Worm (Caenorhabditis elegans) whole organism, mixed stage, embryonic: ENCODE measurements around the gene cpg-9.

Source experiments
- M03D4.4 ChIP-seq: sonication (generic microtip); optimal IDR thresholded peaks from 2 replicates; lab custom pipeline; 2017; ENCODE audit warnings: mild to moderate bottlenecking, missing genetic modification characterization, missing compliant biosample characterization
- bed-3 ChIP-seq: fragments of 200-800 bp; sonication (Bioruptor generic); optimal IDR thresholded peaks from 3 replicates; lab custom pipeline; 2018; ENCODE audit warnings: mild to moderate bottlenecking, missing genetic modification characterization, moderate library complexity, missing compliant biosample characterization
- blmp-1 ChIP-seq: fragments of 150-350 bp; optimal IDR thresholded peaks from 2 replicates; lab custom pipeline; 2014; ENCODE audit warnings: missing biosample characterization, missing genetic modification characterization
- ceh-39 ChIP-seq: fragments of 150-350 bp; optimal IDR thresholded peaks from 2 replicates; lab custom pipeline; 2014; ENCODE audit warnings: missing biosample characterization, missing genetic modification characterization
- ceh-43 ChIP-seq: fragments of 200-800 bp; sonication (Bioruptor generic); optimal IDR thresholded peaks from 2 replicates; lab custom pipeline; 2018; ENCODE audit warnings: mild to moderate bottlenecking, missing genetic modification characterization, moderate library complexity, missing compliant biosample characterization
- ceh-83 ChIP-seq: fragments of 200-800 bp; sonication (Bioruptor generic); optimal IDR thresholded peaks from 2 replicates; lab custom pipeline; 2018; ENCODE audit warnings: mild to moderate bottlenecking, missing genetic modification characterization, missing compliant biosample characterization
- ces-1 ChIP-seq: fragments of 150-350 bp; optimal IDR thresholded peaks from 2 replicates; lab custom pipeline; 2014; ENCODE audit warnings: missing biosample characterization, missing genetic modification reagents, missing genetic modification characterization
- cnd-1 ChIP-seq: fragments of 200-800 bp; sonication (Bioruptor generic); optimal IDR thresholded peaks from 2 replicates; lab custom pipeline; 2018; ENCODE audit warnings: mild to moderate bottlenecking, missing genetic modification characterization, missing compliant biosample characterization
- drap-1 ChIP-seq: fragments of 200-800 bp; sonication (Bioruptor generic); optimal IDR thresholded peaks from 3 replicates; lab custom pipeline; 2018; ENCODE audit warnings: mild to moderate bottlenecking, missing genetic modification characterization, missing compliant biosample characterization
- flh-1 ChIP-seq: fragments of 200-800 bp; sonication (Bioruptor generic); optimal IDR thresholded peaks from 2 replicates; lab custom pipeline; 2018; ENCODE audit warnings: mild to moderate bottlenecking, missing genetic modification characterization, moderate library complexity, missing compliant biosample characterization
- ham-2 ChIP-seq: fragments of 200-800 bp; sonication (Bioruptor generic); optimal IDR thresholded peaks from 2 replicates; lab custom pipeline; 2018; ENCODE audit warnings: mild to moderate bottlenecking, missing genetic modification characterization, missing compliant biosample characterization
- hlh-1 ChIP-seq: fragments of 150-350 bp; optimal IDR thresholded peaks from 2 replicates; lab custom pipeline; 2014; ENCODE audit warnings: missing biosample characterization, missing genetic modification reagents, missing genetic modification characterization
- lin-13 ChIP-seq: fragments of 150-350 bp; optimal IDR thresholded peaks from 2 replicates; lab custom pipeline; 2014; ENCODE audit warnings: missing biosample characterization, missing genetic modification characterization
- lin-32 ChIP-seq: fragments of 200-800 bp; sonication (Bioruptor generic); optimal IDR thresholded peaks from 2 replicates; lab custom pipeline; 2018; ENCODE audit warnings: mild to moderate bottlenecking, missing genetic modification characterization, missing compliant biosample characterization
- lsy-2 ChIP-seq: fragments of 150-350 bp; optimal IDR thresholded peaks from 2 replicates; lab custom pipeline; 2014; ENCODE audit warnings: missing biosample characterization, missing genetic modification characterization
- mab-5 ChIP-seq: fragments of 150-350 bp; optimal IDR thresholded peaks from 2 replicates; lab custom pipeline; 2014; ENCODE audit warnings: missing biosample characterization, missing genetic modification characterization
- mep-1 ChIP-seq: fragments of 150-350 bp; optimal IDR thresholded peaks from 2 replicates; lab custom pipeline; 2017; ENCODE audit warnings: missing biosample characterization, missing genetic modification reagents, missing genetic modification characterization, inconsistent platforms
- mls-2 ChIP-seq: sonication (generic microtip); optimal IDR thresholded peaks from 2 replicates; lab custom pipeline; 2016; ENCODE audit warnings: mild to moderate bottlenecking, missing genetic modification characterization, moderate library complexity, missing compliant biosample characterization
- nhr-76 ChIP-seq: sonication (generic microtip); optimal IDR thresholded peaks from 2 replicates; lab custom pipeline; 2017; ENCODE audit warnings: missing biosample characterization, missing genetic modification characterization
- pha-4 ChIP-seq: fragments of 150-350 bp; optimal IDR thresholded peaks from 2 replicates; lab custom pipeline; 2018; ENCODE audit warnings: missing biosample characterization, missing genetic modification reagents, missing genetic modification characterization
- sem-2 ChIP-seq: fragments of 200-800 bp; sonication (Bioruptor generic); optimal IDR thresholded peaks from 2 replicates; lab custom pipeline; 2018; ENCODE audit warnings: mild to moderate bottlenecking, missing genetic modification characterization, missing compliant biosample characterization
- sptf-1 ChIP-seq: sonication (generic microtip); optimal IDR thresholded peaks from 2 replicates; lab custom pipeline; 2017; ENCODE audit warnings: mild to moderate bottlenecking, missing genetic modification characterization, moderate library complexity, missing compliant biosample characterization
- tbx-8 ChIP-seq: fragments of 200-800 bp; sonication (Bioruptor generic); optimal IDR thresholded peaks from 2 replicates; lab custom pipeline; 2018; ENCODE audit warnings: mild to moderate bottlenecking, missing genetic modification characterization, moderate library complexity, missing compliant biosample characterization
- unc-120 ChIP-seq: sonication (generic microtip); optimal IDR thresholded peaks from 2 replicates; lab custom pipeline; 2017; ENCODE audit warnings: missing genetic modification characterization, missing compliant biosample characterization; ENCODE audit not compliant: poor library complexity, severe bottlenecking
- unc-39 ChIP-seq: fragments of 150-350 bp; optimal IDR thresholded peaks from 2 replicates; lab custom pipeline; 2014; ENCODE audit warnings: missing biosample characterization, missing genetic modification characterization
- unc-62 ChIP-seq: fragments of 150-350 bp; optimal IDR thresholded peaks from 2 replicates; lab custom pipeline; 2014; ENCODE audit warnings: missing biosample characterization, missing genetic modification reagents, missing genetic modification characterization
- zip-8 ChIP-seq: fragments of 150-350 bp; optimal IDR thresholded peaks from 2 replicates; lab custom pipeline; 2014; ENCODE audit warnings: missing biosample characterization, missing genetic modification characterization
- ztf-11 ChIP-seq: fragments of 150-350 bp; optimal IDR thresholded peaks from 2 replicates; lab custom pipeline; 2014; ENCODE audit warnings: missing biosample characterization, missing genetic modification characterization

The cpg-9 gene

ce11 chrIV:3062936-3063439 is 7.0 kb downstream of the cpg-9 start, which contains the start of gene Y67D8C.6:
Y67D8C.6 (minus strand) TSS chrIV:3063389.
- TF ChIP-seq unc-62 (GFP tag; lab: Kevin White, UChicago) = no peak
- TF ChIP-seq mep-1 (tag; lab: Kevin White, UChicago) = no peak
- TF ChIP-seq ceh-43 (GFP tag; lab: Kevin White, UChicago) = no peak
- TF ChIP-seq nhr-76 (tag; lab: Kevin White, UChicago) = no peak
- no peak for TF ChIP-seq drap-1 (GFP tag; lab: Kevin White, UChicago)
- no peak for TF ChIP-seq ces-1
- TF ChIP-seq hlh-1 = no peak
- TF ChIP-seq lin-32 (GFP tag; lab: Kevin White, UChicago) = no peak
- no peak for TF ChIP-seq mls-2 (tag; lab: Kevin White, UChicago)
- TF ChIP-seq mab-5 (tag; lab: Kevin White, UChicago) = no peak
- TF ChIP-seq ztf-11 (tag; lab: Kevin White, UChicago) = no peak
- TF ChIP-seq blmp-1 (tag; lab: Kevin White, UChicago) = no peak
- TF ChIP-seq, all 35 proteins: peak for 0

DNA sequence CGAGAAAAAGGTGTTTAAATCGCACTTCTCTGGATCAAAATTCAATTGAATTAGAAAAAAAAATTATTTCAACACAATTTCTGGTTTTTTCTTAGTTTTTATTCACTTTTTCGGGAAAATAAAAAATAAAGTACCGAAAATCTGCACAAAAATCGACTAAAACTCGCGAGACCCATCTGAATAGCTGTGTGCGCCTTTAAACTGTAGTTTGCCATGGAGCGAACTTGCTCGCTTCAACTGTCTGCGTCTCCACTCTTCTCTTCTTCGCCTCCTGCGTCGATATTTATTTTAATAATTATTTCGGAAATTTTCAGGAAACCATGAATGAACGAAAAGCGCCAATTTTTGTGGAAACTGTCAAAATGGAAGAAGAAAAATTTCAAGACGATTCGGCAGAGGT is 14.2 kb downstream of the cpg-9 start:
- peak; percentile 7 for TF ChIP-seq ceh-39
- peak; percentile 53 for TF ChIP-seq lsy-2 (tag; lab: Kevin White, UChicago)
- peak; percentile 1 for TF ChIP-seq lin-13 (tag; lab: Kevin White, UChicago)
- peak; percentile 31 for TF ChIP-seq mep-1 (tag; lab: Kevin White, UChicago)
- no peak for TF ChIP-seq unc-62 (GFP tag; lab: Kevin White, UChicago)
- no peak for TF ChIP-seq unc-39 (tag; lab: Kevin White, UChicago)
- TF ChIP-seq ces-1 = no peak

- peak; percentile 1 for TF ChIP-seq mep-1 (tag; lab: Kevin White, UChicago)
- TF ChIP-seq lsy-2 (tag; lab: Kevin White, UChicago) = peak; percentile 44
- no peak for TF ChIP-seq bed-3 (GFP tag; lab: Kevin White, UChicago)
- no peak for TF ChIP-seq hlh-1
- TF ChIP-seq ces-1 = peak; percentile 4
- no peak for TF ChIP-seq mab-5 (tag; lab: Kevin White, UChicago)
- TF ChIP-seq ceh-43 (GFP tag; lab: Kevin White, UChicago) = peak; percentile 69
- peak; percentile 24 for TF ChIP-seq sptf-1 (tag; lab: Kevin White, UChicago)
These were observed 14.7 kb downstream of the cpg-9 start for ce11 chrIV:3055320-3055719.

- TF ChIP-seq drap-1 (GFP tag; lab: Kevin White, UChicago) (no peak), ham-2 (GFP tag; lab: Kevin White, UChicago) (no peak), ceh-83 (GFP tag; lab: Kevin White, UChicago) (no peak), cnd-1 (tag; lab: Kevin White, UChicago) (no peak), lsy-2 (tag; lab: Kevin White, UChicago) (no peak), tbx-8 (no peak), ces-1 (no peak), ceh-43 (GFP tag; lab: Kevin White, UChicago) (no peak), M03D4.4 (no peak), mep-1 (tag; lab: Kevin White, UChicago) (no peak), zip-8 (no peak)
These were observed 16.6 kb downstream of the cpg-9 start, which contains the start of gene ivph-3 for ce11 chrIV:3053428-3053827. ivph-3 (plus strand) TSS chrIV:3053728.

DNA sequence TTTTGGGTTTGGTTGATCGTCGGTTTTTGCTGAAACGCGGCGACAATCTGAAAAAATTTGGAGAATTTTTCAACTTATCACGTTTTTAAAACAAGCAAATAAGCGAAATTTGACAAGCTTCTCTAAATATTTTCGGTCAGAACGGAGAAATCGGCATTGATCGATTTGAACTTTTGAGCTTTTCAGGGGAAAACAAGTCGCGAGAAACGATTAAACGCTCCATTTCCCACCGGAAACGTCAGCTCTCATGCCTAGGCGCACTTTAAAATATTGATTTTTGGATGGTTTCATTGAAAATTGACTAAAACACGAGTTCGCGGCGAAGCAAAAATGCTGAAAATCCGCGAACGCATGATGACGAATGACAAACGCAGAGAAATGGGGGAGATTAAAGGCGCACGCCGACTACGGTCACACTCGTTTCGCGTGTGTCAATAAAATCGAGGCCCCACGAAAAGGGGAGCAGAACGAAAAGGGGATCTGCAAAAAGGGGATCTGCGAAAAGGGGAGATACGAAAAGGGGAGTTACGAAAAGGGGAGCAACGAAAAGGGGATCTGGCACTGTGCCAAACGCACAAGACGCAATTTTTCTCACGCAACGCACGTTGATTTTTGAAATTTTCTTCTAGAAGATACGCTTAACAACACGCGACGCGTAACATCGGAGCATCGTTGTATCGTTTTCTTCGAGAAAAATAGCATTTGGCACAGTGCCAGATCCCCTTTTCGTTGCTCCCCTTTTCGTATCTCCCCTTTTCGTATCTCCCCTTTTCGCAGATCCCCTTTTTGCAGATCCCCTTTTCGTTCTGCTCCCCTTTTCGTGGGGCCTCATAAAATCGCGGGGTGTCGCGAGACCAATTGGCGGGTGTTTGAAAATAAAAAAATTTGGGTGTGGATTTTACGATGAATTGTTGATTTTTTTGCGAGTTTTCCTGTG is 19.7 kb downstream of the cpg-9 start, which contains the start of gene eel-1:
eel-1 (minus strand) TSS at position 51 of the 937 bp plus-strand sequence.
- TF ChIP-seq drap-1 (GFP tag; lab: Kevin White, UChicago) = peak; percentile 89
- peak; percentile 72 for TF ChIP-seq bed-3 (GFP tag; lab: Kevin White, UChicago)
- TF ChIP-seq ham-2 (GFP tag; lab: Kevin White, UChicago) = peak; percentile 64
- peak; percentile 14 for TF ChIP-seq hlh-1
- peak; percentile 90 for TF ChIP-seq mls-2 (tag; lab: Kevin White, UChicago)
- peak; percentile 78 for TF ChIP-seq pha-4 (tag; lab: Kevin White, UChicago)
- peak; percentile 57 for TF ChIP-seq ceh-43 (GFP tag; lab: Kevin White, UChicago)
- peak; percentile 69 for TF ChIP-seq sem-2 (GFP tag; lab: Kevin White, UChicago)
- TF ChIP-seq flh-1 (GFP tag; lab: Kevin White, UChicago) = peak; percentile 20
- peak; percentile 93 for TF ChIP-seq sptf-1 (tag; lab: Kevin White, UChicago)
- peak; percentile 74 for TF ChIP-seq mep-1 (tag; lab: Kevin White, UChicago)
- TF ChIP-seq lin-32 (GFP tag; lab: Kevin White, UChicago) = peak; percentile 74
- peak; percentile 92 for TF ChIP-seq unc-120 (tag; lab: Kevin White, UChicago)
- peak; percentile 95 for TF ChIP-seq lin-13 (tag; lab: Kevin White, UChicago)
- TF ChIP-seq ceh-83 (GFP tag; lab: Kevin White, UChicago) = peak; percentile 75
- peak; percentile 95 for TF ChIP-seq lsy-2 (tag; lab: Kevin White, UChicago)
- TF ChIP-seq tbx-8 = peak; percentile 74
- TF ChIP-seq cnd-1 (tag; lab: Kevin White, UChicago) = peak; percentile 83
- TF ChIP-seq M03D4.4 = peak; percentile 86
